Worm (Caenorhabditis elegans): Measurements from ENCODE around the gene pkc-3.

DNA sequence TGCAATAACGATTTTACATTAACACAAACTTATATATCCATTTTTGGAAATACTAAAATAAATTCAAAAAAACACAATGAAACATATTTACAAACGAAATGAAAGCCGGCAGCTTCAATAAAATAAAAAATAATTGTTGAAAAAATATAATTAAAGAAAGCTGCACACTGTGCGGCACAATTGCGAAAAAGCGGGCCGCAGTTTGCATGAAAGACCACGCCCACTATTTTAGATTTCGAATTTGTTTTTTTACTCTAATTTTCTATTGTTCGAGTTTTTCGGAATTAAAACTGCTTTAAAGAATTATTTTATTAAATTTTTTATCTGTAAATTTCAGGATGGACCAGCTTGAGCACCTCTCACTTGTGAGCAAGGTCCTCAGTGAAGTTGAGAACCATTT is 19.4 kb downstream of the pkc-3 start, which contains the start of gene mog-5:
- no peak for TF ChIP-seq nhr-76 (tag; optimal IDR thresholded peaks at IDR 0.05)
- no peak for TF ChIP-seq ztf-11 (tag; optimal IDR thresholded peaks at IDR 0.05)
- TF ChIP-seq hlh-1 (tag; optimal IDR thresholded peaks at IDR 0.05), result peak; percentile 52
- peak; percentile 15 for TF ChIP-seq lsy-2 (tag; optimal IDR thresholded peaks at IDR 0.05)
- TF ChIP-seq nhr-237 (tag; optimal IDR thresholded peaks at IDR 0.05), result peak; percentile 8
- no peak for TF ChIP-seq pha-4 (tag; optimal IDR thresholded peaks at IDR 0.05)
- peak; percentile 74 for TF ChIP-seq ces-1 (GFP tag; optimal IDR thresholded peaks at IDR 0.05)
- no peak for TF ChIP-seq nhr-28 (tag; optimal IDR thresholded peaks at IDR 0.05)
- no peak for TF ChIP-seq sptf-1 (tag; optimal IDR thresholded peaks at IDR 0.05)
- no peak for TF ChIP-seq nhr-12 (tag; optimal IDR thresholded peaks at IDR 0.05)
- no peak for TF ChIP-seq tbx-8 (GFP tag; optimal IDR thresholded peaks at IDR 0.05)
- TF ChIP-seq blmp-1 (tag; optimal IDR thresholded peaks at IDR 0.05), result peak; percentile 18
- peak; percentile 58 for TF ChIP-seq ham-2 (GFP tag; optimal IDR thresholded peaks at IDR 0.05)
- no peak for TF ChIP-seq snpc-4 (tag; optimal IDR thresholded peaks at IDR 0.05)
